Worm (Caenorhabditis elegans) whole organism, midembryonic: ENCODE results near the gene lron-10.

ENCODE experiments used
- cog-1 ChIP-seq: sonication (generic microtip); optimal IDR thresholded peaks from 2 replicates; lab custom pipeline; 2016; ENCODE audit warnings: missing genetic modification characterization, missing compliant biosample characterization
- flt-1 ChIP-seq: fragments of 200-800 bp; sonication (Bioruptor generic); IDR thresholded peaks from 2 replicates; pipeline ENCODE4 v1.3.6; 2022; ENCODE audit warnings: missing genetic modification characterization, missing compliant biosample characterization
- klf-2 ChIP-seq: fragments of 200-800 bp; sonication (Bioruptor generic); conservative IDR thresholded peaks from 2 replicates; pipeline ENCODE4 v1.3.6; 2022; ENCODE audit warnings: missing genetic modification reagents, missing genetic modification characterization, missing compliant biosample characterization
- med-1 ChIP-seq: sonication (generic microtip); optimal IDR thresholded peaks from 2 replicates; lab custom pipeline; 2017; ENCODE audit warnings: missing genetic modification characterization, mild to moderate bottlenecking, missing compliant biosample characterization, antibody characterized with exemption, missing genetic modification reagents; ENCODE audit not compliant: insufficient read depth
- ref-1 ChIP-seq: fragments of 200-800 bp; sonication (Bioruptor generic); conservative IDR thresholded peaks from 2 replicates; pipeline ENCODE4 v1.3.6; 2022; ENCODE audit warnings: missing genetic modification reagents, missing genetic modification characterization, missing compliant biosample characterization
- ztf-23 ChIP-seq: fragments of 200-800 bp; sonication (Bioruptor generic); IDR thresholded peaks from 2 replicates; pipeline ENCODE4 v1.3.6; 2022; ENCODE audit warnings: missing genetic modification reagents, missing genetic modification characterization, missing compliant biosample characterization
- ztf-29 ChIP-seq: fragments of 200-800 bp; sonication (Bioruptor generic); IDR thresholded peaks from 2 replicates; pipeline ENCODE4 v1.3.6; 2022; ENCODE audit warnings: missing genetic modification reagents, missing genetic modification characterization, missing compliant biosample characterization

ce11 chrIII:10603248-10603647 is 17.9 kb downstream of the lron-10 start, which contains the start of gene Y39A1A.2:
- TF ChIP-seq ref-1 (GFP tag; lab: Robert Waterston, UW), result no peak
- TF ChIP-seq flt-1 (GFP tag; lab: Robert Waterston, UW), result no peak
- TF ChIP-seq med-1 (GFP tag; lab: Kevin White, UChicago), result no peak
- no peak for TF ChIP-seq cog-1 (tag; lab: Kevin White, UChicago)
- TF ChIP-seq klf-2 (GFP tag; lab: Robert Waterston, UW), result no peak
- no peak for TF ChIP-seq ztf-23 (GFP tag; lab: Robert Waterston, UW)
- TF ChIP-seq ztf-29 (GFP tag; lab: Robert Waterston, UW), result no peak
